Worm (Caenorhabditis elegans): Measurements from ENCODE around the gene pqn-8.

ce11 chrIII:9982119-9982642 is 15.6 kb downstream of the pqn-8 start:
- TF ChIP-seq F22D6.2 (tag; optimal IDR thresholded peaks at IDR 0.05), result no peak
- no peak for TF ChIP-seq dpl-1 (GFP tag; optimal IDR thresholded peaks at IDR 0.05)
- no peak for TF ChIP-seq gei-17 (GFP tag; optimal IDR thresholded peaks at IDR 0.05)
- no peak for TF ChIP-seq F55B11.4 (tag; optimal IDR thresholded peaks at IDR 0.05; ENCODE audit: borderline replicate concordance, insufficient read depth)
- no peak for TF ChIP-seq madf-3 (GFP tag; IDR thresholded peaks at IDR 0.05)
- TF ChIP-seq sptf-2 (GFP tag; optimal IDR thresholded peaks at IDR 0.05), result no peak
- no peak for TF ChIP-seq zim-3 (tag; optimal IDR thresholded peaks at IDR 0.05)
- no peak for TF ChIP-seq nhr-179 (tag; optimal IDR thresholded peaks at IDR 0.05)
- no peak for TF ChIP-seq hlh-26 (GFP tag; conservative IDR thresholded peaks at IDR 0.05)
- TF ChIP-seq lin-54 (GFP tag; optimal IDR thresholded peaks at IDR 0.05), result no peak
- no peak for TF ChIP-seq ztf-18 (tag; optimal IDR thresholded peaks at IDR 0.05)
- no peak for TF ChIP-seq athp-1 (tag; optimal IDR thresholded peaks at IDR 0.05)

Measured in whole organism, young adult.